Worm (Caenorhabditis elegans) whole organism, L4/young adult: ENCODE results near the gene decr-1.2.

Experiments used
- W03F9.2 ChIP-seq: fragments of 150-350 bp; optimal IDR thresholded peaks from 2 replicates; lab custom pipeline; 2014; ENCODE audit warnings: missing biosample characterization, missing genetic modification characterization
- dao-5 ChIP-seq: sonication (generic microtip); optimal IDR thresholded peaks from 2 replicates; lab custom pipeline; 2016; ENCODE audit warnings: missing genotype, missing genetic modification characterization, moderate library complexity, missing compliant biosample characterization
- him-1 ChIP-seq: sonication (generic microtip); optimal IDR thresholded peaks from 2 replicates; lab custom pipeline; 2016; ENCODE audit warnings: missing genotype, missing genetic modification reagents, missing genetic modification characterization, missing compliant biosample characterization

decr-1.2 gene

DNA sequence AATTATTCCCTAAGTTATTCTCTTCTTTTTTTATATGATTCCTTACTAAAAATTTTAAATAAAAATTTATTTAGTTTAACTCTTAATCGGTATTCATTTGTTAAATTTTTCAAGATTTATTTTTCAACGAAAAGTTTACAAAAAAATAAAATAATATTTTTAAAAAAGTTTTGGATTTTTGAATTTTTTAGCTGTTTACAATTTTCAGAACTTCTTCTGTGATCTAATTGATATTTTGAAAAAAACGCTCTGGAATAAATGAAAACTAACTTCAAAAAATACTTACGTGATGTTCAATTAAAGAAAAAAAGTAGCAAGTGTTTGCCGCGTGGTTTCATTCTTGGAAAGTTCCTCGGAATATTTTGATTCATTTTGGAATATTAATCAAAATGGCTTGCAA, at the start of gene decr-1.2:
TSS of gene decr-1.2 (plus strand) at position 301 of the 400 bp plus-strand sequence.
- no peak for TF ChIP-seq dao-5
- no peak for TF ChIP-seq W03F9.2 (tag; lab: Kevin White, UChicago)
- no peak for TF ChIP-seq him-1 (tag; lab: Kevin White, UChicago)

DNA sequence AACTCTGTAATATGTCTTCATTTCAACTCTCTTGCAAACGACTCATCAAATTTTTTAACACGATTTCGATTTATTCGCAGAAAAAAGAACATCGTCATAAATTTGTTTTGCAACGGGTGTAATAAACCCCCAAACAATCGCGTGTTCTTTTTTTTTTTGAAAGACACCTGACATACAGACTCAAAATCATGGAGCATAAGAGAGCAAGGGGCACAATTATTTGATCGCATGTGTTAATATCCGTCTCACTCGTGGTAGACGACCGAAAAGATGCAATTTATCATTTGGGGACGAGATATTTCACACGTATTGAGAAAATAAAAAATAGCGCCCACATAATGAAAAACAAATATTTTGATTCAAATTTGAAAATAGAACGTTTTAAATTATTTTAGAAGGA, 49.2 kb upstream of the decr-1.2 start:
- TF ChIP-seq him-1 (tag; lab: Kevin White, UChicago) = no peak
- TF ChIP-seq dao-5 = no peak
- TF ChIP-seq W03F9.2 (tag; lab: Kevin White, UChicago) = no peak

DNA sequence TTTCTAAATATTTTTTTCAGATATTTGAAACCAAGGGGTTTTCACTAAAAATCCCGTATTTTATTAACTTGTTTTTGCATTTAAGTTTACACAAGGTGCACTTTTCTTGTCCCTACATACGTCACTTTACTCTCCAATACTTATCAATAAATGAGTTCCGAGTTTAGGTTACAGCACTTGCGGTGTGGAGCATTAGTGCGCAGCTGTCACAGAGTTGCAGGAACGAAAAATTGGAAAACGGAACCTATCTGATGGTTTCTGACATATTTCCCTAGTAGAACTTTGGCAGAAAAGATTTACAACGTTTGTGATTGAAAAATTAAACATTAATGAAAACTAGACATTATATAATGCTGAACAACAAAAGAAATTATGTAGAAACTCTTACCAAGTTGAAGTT, 47.2 kb upstream of the decr-1.2 start:
- TF ChIP-seq W03F9.2 (tag; lab: Kevin White, UChicago) (no peak), dao-5 (no peak), him-1 (tag; lab: Kevin White, UChicago) (no peak)

DNA sequence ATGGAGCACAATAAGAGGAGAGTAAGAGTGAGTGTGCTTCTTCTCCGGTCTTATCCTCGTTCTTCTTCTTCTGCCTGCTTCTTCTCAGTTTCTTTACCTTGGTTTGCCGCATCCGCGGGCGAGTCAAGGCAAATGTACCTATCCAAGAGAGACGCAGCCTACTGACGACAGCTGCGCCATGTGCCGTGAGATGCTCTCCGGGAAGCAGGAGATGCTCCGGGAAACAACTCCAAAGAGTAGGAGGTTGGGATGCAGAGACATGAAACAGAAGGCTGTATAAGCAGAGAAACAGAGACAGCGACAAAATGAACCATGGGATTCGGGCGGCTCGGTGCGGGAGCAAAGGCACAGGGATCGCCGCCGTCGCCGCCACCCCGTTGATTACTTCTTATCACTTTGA, 46.4 kb upstream of the decr-1.2 start:
- TF ChIP-seq him-1 (tag; lab: Kevin White, UChicago) = no peak
- no peak for TF ChIP-seq W03F9.2 (tag; lab: Kevin White, UChicago)
- no peak for TF ChIP-seq dao-5

DNA sequence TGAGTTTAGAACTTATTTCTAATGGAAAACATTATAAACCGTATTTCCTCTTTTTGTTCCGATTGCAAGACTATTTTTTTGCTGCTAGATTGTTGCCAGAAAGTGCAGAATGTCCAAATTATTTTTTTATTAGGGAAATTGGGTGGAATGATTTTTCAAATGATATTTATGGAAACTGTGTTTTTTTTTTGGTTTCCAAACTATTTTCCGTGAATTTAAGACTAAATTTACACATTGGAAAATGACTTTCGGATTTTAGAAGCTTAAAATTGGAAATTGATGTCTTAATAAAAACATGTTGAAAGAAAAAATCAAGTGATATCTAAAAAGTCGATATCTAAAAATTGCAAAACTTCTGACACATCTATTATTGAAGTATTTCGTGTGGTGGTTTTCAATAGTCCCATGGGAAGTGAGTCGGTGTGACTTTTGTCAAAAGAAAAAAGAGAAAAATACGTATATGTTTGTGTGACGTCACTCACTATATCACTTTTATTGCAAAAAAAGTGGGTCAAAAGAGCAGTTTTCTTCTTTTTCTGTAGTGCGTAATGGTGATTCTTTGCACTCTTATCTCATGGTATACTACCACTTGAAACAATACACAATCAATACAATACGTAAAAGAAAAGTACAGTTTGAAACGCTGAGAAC, 41.2 kb upstream of the decr-1.2 start:
- TF ChIP-seq dao-5 (no peak), W03F9.2 (tag; lab: Kevin White, UChicago) (no peak), him-1 (tag; lab: Kevin White, UChicago) (no peak)

DNA sequence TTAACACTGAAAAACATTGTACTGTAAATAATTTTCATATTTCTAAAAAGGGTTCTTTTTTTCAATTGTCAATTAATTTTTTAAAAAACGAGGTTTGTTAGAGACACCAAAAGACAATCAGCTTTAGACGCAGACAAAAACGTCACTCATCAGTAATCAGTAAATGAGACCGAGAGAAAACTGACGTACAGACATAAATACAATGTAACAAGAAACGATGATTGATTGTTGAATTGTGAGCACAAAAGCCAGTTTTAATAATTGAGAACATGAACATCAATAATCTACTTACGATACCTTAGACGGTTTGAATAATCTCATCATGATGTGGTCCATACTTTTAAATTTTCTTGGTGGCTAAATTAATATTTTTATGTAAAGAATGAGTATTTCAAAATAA, 38.7 kb upstream of the decr-1.2 start:
- TF ChIP-seq W03F9.2 (tag; lab: Kevin White, UChicago) (no peak), dao-5 (no peak), him-1 (tag; lab: Kevin White, UChicago) (no peak)

DNA sequence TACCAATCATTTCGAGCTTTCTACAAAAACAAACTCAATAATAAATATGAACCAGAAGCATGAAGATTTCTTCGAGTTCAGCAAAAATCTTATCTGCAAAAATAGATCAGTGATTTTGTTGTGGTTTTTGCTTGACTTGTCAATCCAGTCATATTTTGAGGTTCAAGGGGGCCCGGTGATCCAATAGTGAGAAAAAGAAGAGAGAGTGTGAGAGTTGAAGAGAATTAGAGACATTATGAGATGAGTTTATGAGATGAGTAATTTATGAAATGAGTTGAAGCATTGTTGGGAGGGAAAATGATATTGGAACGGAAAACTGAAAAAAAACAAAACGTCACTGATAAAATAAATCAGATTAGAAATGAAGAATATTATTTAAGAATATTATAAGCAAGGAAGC, 36.5 kb upstream of the decr-1.2 start, which contains the start of gene T13H5.1:
TSS of gene T13H5.1 (minus strand) at position 101 of the 400 bp plus-strand sequence.
- no peak for TF ChIP-seq W03F9.2 (tag; lab: Kevin White, UChicago)
- no peak for TF ChIP-seq dao-5
- TF ChIP-seq him-1 (tag; lab: Kevin White, UChicago) = no peak

DNA sequence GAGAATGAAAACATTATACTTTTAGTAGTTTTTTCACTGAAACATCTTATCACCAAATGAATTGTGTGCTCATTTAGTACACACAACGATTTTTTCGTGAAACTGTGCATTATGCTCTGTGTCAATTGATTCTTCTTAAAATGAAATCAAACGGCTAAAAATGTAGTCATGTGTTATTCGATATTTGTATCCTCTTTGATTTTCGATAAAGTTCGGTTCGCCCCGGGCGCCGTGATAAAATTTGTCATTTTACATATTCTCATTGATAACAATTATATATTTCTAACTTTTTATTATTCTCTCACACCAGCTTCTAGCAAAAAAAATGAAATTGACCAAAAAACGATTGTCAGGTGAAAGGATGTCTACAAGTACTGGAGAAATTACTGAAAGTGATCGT, 30.7 kb upstream of the decr-1.2 start, which contains the start of gene ctg-2:
TSS of gene ctg-2 (plus strand) at position 326 of the 400 bp plus-strand sequence.
- TF ChIP-seq W03F9.2 (tag; lab: Kevin White, UChicago) = no peak
- no peak for TF ChIP-seq him-1 (tag; lab: Kevin White, UChicago)
- TF ChIP-seq dao-5 = no peak

DNA sequence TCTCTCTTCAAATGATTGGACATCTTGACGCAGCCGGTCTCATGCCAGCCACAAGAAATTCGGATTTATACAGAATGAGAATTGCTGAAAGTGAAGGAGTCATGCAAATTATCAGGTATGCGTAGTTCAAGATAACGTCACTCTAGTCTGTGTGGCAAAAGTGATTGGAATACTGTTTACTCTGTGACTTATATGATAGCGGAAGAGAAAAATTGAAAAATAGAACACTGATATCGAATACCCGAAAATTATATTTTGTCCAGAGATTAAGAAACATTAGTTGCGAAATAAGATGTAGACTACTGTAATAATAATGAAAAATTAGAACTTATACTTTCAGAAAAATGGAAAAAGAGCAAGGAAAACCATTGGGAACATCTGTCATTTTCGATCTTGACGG, 29.9 kb upstream of the decr-1.2 start:
- TF ChIP-seq him-1 (tag; lab: Kevin White, UChicago) (no peak), dao-5 (no peak), W03F9.2 (tag; lab: Kevin White, UChicago) (no peak)

DNA sequence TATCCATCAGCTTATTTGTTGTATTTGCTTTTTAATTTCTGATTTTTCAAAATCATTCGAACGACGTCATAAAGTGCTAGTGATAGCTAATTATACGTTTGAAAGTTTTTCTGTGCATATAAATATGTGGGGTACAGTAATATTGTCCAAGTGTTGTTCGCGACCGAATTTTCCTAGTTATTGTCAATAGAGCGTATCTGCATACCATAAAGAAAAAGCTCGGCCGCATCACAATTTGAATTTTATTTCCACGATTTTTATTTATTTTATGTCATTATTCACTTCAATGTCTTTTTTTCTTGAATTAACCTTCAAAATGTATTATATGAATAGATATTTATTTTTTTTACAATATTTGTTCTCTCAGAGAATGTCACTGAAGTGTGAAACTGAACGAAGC, 28.6 kb upstream of the decr-1.2 start, which contains the start of gene rnh-2:
TSS of gene rnh-2 (plus strand) at position 368 of the 400 bp plus-strand sequence.
- peak; percentile 16 for TF ChIP-seq him-1 (tag; lab: Kevin White, UChicago)
- no peak for TF ChIP-seq dao-5
- peak; percentile 88 for TF ChIP-seq W03F9.2 (tag; lab: Kevin White, UChicago)

DNA sequence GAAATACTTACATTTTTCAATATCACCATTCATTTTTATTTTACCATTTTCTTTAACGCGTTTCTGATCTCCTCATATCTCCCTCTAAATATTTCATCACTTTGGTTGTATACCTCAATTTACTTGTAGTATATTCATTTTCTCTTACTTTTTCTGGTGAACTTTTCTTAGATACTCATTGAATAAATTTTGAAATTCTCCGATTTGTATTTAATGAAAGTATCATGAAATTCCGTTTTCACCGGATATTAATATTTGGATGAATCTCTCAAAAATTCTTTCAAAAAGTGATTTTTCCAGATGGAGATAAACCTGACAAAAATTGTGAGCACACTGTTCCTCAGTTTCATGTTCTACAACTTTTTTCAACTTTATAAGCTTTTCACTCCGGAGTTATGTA, 27.2 kb upstream of the decr-1.2 start, which contains the start of gene T13H5.8:
TSS of gene T13H5.8 (plus strand) at position 301 of the 400 bp plus-strand sequence.
- no peak for TF ChIP-seq dao-5
- TF ChIP-seq him-1 (tag; lab: Kevin White, UChicago) = no peak

DNA sequence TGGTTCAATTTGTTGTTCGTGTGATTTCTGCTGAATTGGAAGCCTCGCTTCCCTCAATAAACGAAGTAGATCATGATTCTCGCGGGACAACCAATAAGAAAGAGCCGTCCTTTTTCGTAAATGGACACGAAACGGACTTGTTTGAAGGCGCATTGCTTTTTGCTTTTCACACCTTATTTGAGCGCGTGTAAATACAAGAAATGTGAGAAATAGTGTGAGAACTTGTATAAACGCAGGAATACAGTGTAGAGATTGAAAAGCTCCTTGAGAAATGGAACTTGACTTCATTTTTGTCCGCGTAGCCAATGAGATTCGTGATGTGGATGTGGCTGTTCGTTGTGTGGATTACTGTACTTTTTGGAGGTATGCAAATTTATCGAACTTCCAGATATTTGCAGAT, 24.8 kb upstream of the decr-1.2 start, which contains the start of gene cht-2:
TSS of gene cht-2 (plus strand) at position 301 of the 400 bp plus-strand sequence.
- no peak for TF ChIP-seq him-1 (tag; lab: Kevin White, UChicago)
- no peak for TF ChIP-seq W03F9.2 (tag; lab: Kevin White, UChicago)
- TF ChIP-seq dao-5 = no peak

DNA sequence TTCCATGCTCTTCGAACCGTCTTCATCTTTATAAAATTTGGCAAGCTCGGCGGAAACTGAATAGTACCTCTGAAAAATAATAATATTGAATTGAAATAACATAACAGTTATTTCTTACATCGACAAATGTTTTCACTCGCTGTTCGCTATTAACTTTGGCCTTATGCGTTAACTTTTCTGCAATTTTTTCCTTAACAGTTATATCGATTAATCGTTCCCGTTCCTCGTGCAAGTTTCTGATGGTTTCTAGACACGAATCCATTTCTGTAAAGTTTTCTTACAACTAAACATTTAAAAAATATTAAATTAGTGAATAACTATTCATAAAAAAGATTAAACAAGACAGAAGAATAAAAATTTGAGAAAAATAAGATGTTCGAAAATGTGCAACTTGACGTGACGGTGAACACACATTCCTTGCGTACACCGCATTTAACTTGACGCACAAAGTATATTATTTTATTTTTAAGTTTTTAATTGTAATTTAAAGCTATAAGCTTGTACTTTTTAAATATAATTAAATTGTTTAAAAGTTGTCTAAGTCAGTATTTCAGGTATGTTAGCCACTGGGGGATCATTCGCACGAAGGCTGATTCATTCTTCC, 20.2 kb upstream of the decr-1.2 start, which contains the start of the genes prp-9 and mrps-18B:
TSS of gene prp-9 (minus strand) at position 264 of the 604 bp plus-strand sequence.
TSS of gene mrps-18B (plus strand) at position 549 of the 604 bp plus-strand sequence.
- TF ChIP-seq dao-5 = no peak
- TF ChIP-seq him-1 (tag; lab: Kevin White, UChicago) = no peak
- TF ChIP-seq W03F9.2 (tag; lab: Kevin White, UChicago) = peak; percentile 82

DNA sequence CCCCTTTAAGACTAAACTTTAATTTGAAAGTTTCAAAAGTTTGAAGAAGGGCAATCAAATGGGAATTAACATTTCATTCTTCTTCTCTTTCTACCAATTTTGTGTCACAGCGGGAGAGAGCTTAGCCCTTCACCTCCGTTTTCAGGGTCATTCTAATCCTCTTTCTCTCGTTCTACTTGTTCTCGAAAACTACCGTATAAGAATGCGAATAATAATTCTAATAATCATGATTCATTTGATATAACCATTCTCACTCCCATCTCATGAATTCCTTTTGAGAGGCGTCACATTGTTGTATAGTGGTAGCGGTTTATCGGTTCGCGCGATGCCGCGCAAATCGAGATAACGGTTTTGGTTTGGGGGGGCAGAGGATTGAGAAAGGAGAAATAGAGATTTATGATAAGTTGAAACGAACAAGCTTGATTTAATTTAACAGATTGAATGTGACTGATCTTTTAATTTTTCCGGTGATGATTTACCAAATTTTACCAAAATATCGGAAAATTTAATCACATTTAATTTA, 16.2 kb upstream of the decr-1.2 start:
- TF ChIP-seq dao-5 = no peak
- TF ChIP-seq W03F9.2 (tag; lab: Kevin White, UChicago) = no peak
- no peak for TF ChIP-seq him-1 (tag; lab: Kevin White, UChicago)
